Worm (Caenorhabditis elegans) whole organism, early embryonic: ENCODE data around the gene ben-1.

Experiments
- F13C5.2 ChIP-seq: sonication (generic microtip); optimal IDR thresholded peaks from 2 replicates; lab custom pipeline; 2017; ENCODE audit warnings: mild to moderate bottlenecking, missing genetic modification characterization, inconsistent platforms, missing compliant biosample characterization
- aly-1 ChIP-seq: sonication (generic microtip); optimal IDR thresholded peaks from 2 replicates; lab custom pipeline; 2016; ENCODE audit warnings: missing genetic modification characterization, missing compliant biosample characterization
- ama-1 ChIP-seq: fragments of 150-350 bp; optimal IDR thresholded peaks from 2 replicates; lab custom pipeline; 2014
- ceh-13 ChIP-seq: fragments of 200-800 bp; sonication (Bioruptor generic); optimal IDR thresholded peaks from 2 replicates; lab custom pipeline; 2018; ENCODE audit warnings: mild to moderate bottlenecking, missing genetic modification characterization, missing compliant biosample characterization
- ets-7 ChIP-seq: sonication (generic microtip); optimal IDR thresholded peaks from 2 replicates; lab custom pipeline; 2016; ENCODE audit warnings: missing genotype, missing genetic modification characterization, missing compliant biosample characterization
- flt-1 ChIP-seq: fragments of 200-800 bp; sonication (Bioruptor generic); IDR thresholded peaks from 2 replicates; pipeline ENCODE4 v1.3.6; 2022; ENCODE audit warnings: missing genetic modification characterization, missing compliant biosample characterization
- hmbx-1 ChIP-seq: sonication (generic microtip); optimal IDR thresholded peaks from 2 replicates; lab custom pipeline; 2016; ENCODE audit warnings: mild to moderate bottlenecking, missing genetic modification characterization, missing compliant biosample characterization
- hmg-4 ChIP-seq: fragments of 200-800 bp; sonication (Bioruptor generic); optimal IDR thresholded peaks from 2 replicates; lab custom pipeline; 2018; ENCODE audit warnings: mild to moderate bottlenecking, missing genetic modification characterization, missing compliant biosample characterization
- hnd-1 ChIP-seq: sonication (generic microtip); optimal IDR thresholded peaks from 2 replicates; lab custom pipeline; 2016; ENCODE audit warnings: missing genetic modification characterization, missing compliant biosample characterization
- pes-1 ChIP-seq: fragments of 200-800 bp; sonication (Bioruptor generic); IDR thresholded peaks from 2 replicates; pipeline ENCODE4 v1.3.6; 2022; ENCODE audit warnings: missing genetic modification reagents, missing genetic modification characterization, missing compliant biosample characterization
- scrt-1 ChIP-seq: fragments of 200-800 bp; sonication (Bioruptor generic); IDR thresholded peaks from 2 replicates; pipeline ENCODE4 v1.3.6; 2022; ENCODE audit warnings: missing genetic modification characterization, missing compliant biosample characterization
- sea-1 ChIP-seq: fragments of 200-800 bp; sonication (Bioruptor generic); conservative IDR thresholded peaks from 2 replicates; pipeline ENCODE4 v1.3.6; 2022; ENCODE audit warnings: missing genetic modification characterization, missing compliant biosample characterization
- tbx-37 ChIP-seq: fragments of 200-800 bp; sonication (Bioruptor generic); conservative IDR thresholded peaks from 2 replicates; pipeline ENCODE4 v1.3.6; 2022; ENCODE audit warnings: missing genetic modification reagents, missing genetic modification characterization, missing compliant biosample characterization
- tra-4 ChIP-seq: sonication (generic microtip); optimal IDR thresholded peaks from 2 replicates; lab custom pipeline; 2017; ENCODE audit warnings: missing genetic modification characterization, missing compliant biosample characterization

- no peak for TF ChIP-seq hmbx-1
- no peak for TF ChIP-seq ceh-13 (GFP tag; lab: Kevin White, UChicago)
- no peak for TF ChIP-seq ama-1
- TF ChIP-seq tbx-37 = no peak
- no peak for TF ChIP-seq flt-1 (GFP tag; lab: Robert Waterston, UW)
- no peak for TF ChIP-seq hnd-1
- no peak for TF ChIP-seq pes-1 (GFP tag; lab: Robert Waterston, UW)
- TF ChIP-seq aly-1 (tag; lab: Kevin White, UChicago) = no peak
- TF ChIP-seq ets-7 (tag; lab: Kevin White, UChicago) = no peak
- TF ChIP-seq tra-4 (tag; lab: Kevin White, UChicago) = no peak
- TF ChIP-seq sea-1 (GFP tag; lab: Robert Waterston, UW) = no peak
- no peak for TF ChIP-seq scrt-1
- TF ChIP-seq F13C5.2 (tag; lab: Kevin White, UChicago) = no peak
- TF ChIP-seq hmg-4 = no peak
Observed at ce11 chrIII:3539499-3539898, 1.9 kb downstream of the ben-1 start.
